Worm (Caenorhabditis elegans) whole organism, young adult: ENCODE results near the gene grl-9.

Experiments used
- B0336.3 ChIP-seq: fragments of 200-800 bp; sonication (Bioruptor generic); IDR thresholded peaks from 2 replicates; pipeline ENCODE4 v1.3.6; 2022; ENCODE audit warnings: missing genetic modification characterization, missing compliant biosample characterization
- F23B12.7 ChIP-seq: sonication (generic microtip); optimal IDR thresholded peaks from 2 replicates; lab custom pipeline; 2017; ENCODE audit warnings: missing genetic modification characterization, mild to moderate bottlenecking, missing compliant biosample characterization, antibody characterized with exemption, moderate library complexity; ENCODE audit not compliant: insufficient read depth
- F33H1.4 ChIP-seq: fragments of 200-800 bp; sonication (Bioruptor generic); IDR thresholded peaks from 2 replicates; pipeline ENCODE4 v1.3.6; 2022; ENCODE audit warnings: missing genetic modification reagents, missing genetic modification characterization, missing compliant biosample characterization
- F37B4.10 ChIP-seq: fragments of 200-800 bp; sonication (Bioruptor generic); IDR thresholded peaks from 2 replicates; pipeline ENCODE4 v1.3.6; 2022; ENCODE audit warnings: missing genetic modification characterization, missing compliant biosample characterization
- F39B2.1 ChIP-seq: fragments of 200-800 bp; sonication (Bioruptor generic); IDR thresholded peaks from 2 replicates; pipeline ENCODE4 v1.3.6; 2022; ENCODE audit warnings: missing genetic modification reagents, missing genetic modification characterization, missing compliant biosample characterization
- K11D2.4 ChIP-seq: fragments of 200-800 bp; sonication (Bioruptor generic); IDR thresholded peaks from 2 replicates; pipeline ENCODE4 v1.3.6; 2022; ENCODE audit warnings: missing genetic modification reagents, missing genetic modification characterization, missing compliant biosample characterization
- Y53F4B.3 ChIP-seq: fragments of 200-800 bp; sonication (Bioruptor generic); IDR thresholded peaks from 2 replicates; pipeline ENCODE4 v1.3.6; 2022; ENCODE audit warnings: missing genetic modification reagents, missing genetic modification characterization, missing compliant biosample characterization
- Y56A3A.18 ChIP-seq: fragments of 200-800 bp; sonication (Bioruptor generic); IDR thresholded peaks from 2 replicates; pipeline ENCODE4 v1.3.6; 2022; ENCODE audit warnings: missing genetic modification reagents, missing genetic modification characterization, missing compliant biosample characterization
- atf-7 ChIP-seq: sonication (generic microtip); optimal IDR thresholded peaks from 2 replicates; lab custom pipeline; 2017; ENCODE audit warnings: mild to moderate bottlenecking, missing genetic modification characterization, missing compliant biosample characterization
- attf-6 ChIP-seq: fragments of 200-800 bp; sonication (Bioruptor generic); IDR thresholded peaks from 2 replicates; pipeline ENCODE4 v1.3.6; 2022; ENCODE audit warnings: missing genetic modification reagents, missing genetic modification characterization, missing compliant biosample characterization
- ceh-100 ChIP-seq: fragments of 200-800 bp; sonication (Bioruptor generic); IDR thresholded peaks from 2 replicates; pipeline ENCODE4 v1.3.6; 2022; ENCODE audit warnings: missing genetic modification reagents, missing genetic modification characterization, missing compliant biosample characterization
- ceh-27 ChIP-seq: fragments of 200-800 bp; sonication (Bioruptor generic); optimal IDR thresholded peaks from 2 replicates; lab custom pipeline; 2018; ENCODE audit warnings: mild to moderate bottlenecking, missing genetic modification characterization, moderate library complexity, missing compliant biosample characterization
- ceh-58 ChIP-seq: fragments of 200-800 bp; sonication (Bioruptor generic); IDR thresholded peaks from 2 replicates; pipeline ENCODE4 v1.3.6; 2022; ENCODE audit warnings: missing genetic modification characterization, missing compliant biosample characterization
- chd-7 ChIP-seq: sonication (generic microtip); optimal IDR thresholded peaks from 2 replicates; lab custom pipeline; 2016; ENCODE audit warnings: mild to moderate bottlenecking, missing genetic modification characterization, moderate library complexity, missing compliant biosample characterization
- die-1 ChIP-seq: sonication (generic microtip); optimal IDR thresholded peaks from 2 replicates; lab custom pipeline; 2016; ENCODE audit warnings: missing genotype, mild to moderate bottlenecking, missing genetic modification characterization, missing compliant biosample characterization
- dpff-1 ChIP-seq: sonication (generic microtip); optimal IDR thresholded peaks from 2 replicates; lab custom pipeline; 2017; ENCODE audit warnings: mild to moderate bottlenecking, missing genetic modification characterization, missing compliant biosample characterization
- egl-44 ChIP-seq: fragments of 200-800 bp; sonication (Bioruptor generic); IDR thresholded peaks from 2 replicates; pipeline ENCODE4 v1.3.6; 2022; ENCODE audit warnings: missing genetic modification reagents, missing genetic modification characterization, missing compliant biosample characterization
- egrh-3 ChIP-seq: fragments of 200-800 bp; sonication (Bioruptor generic); IDR thresholded peaks from 2 replicates; pipeline ENCODE4 v1.3.6; 2022; ENCODE audit warnings: missing genetic modification reagents, missing genetic modification characterization, missing compliant biosample characterization
- ets-4 ChIP-seq: fragments of 200-800 bp; sonication (Bioruptor generic); optimal IDR thresholded peaks from 2 replicates; lab custom pipeline; 2018; ENCODE audit warnings: mild to moderate bottlenecking, missing genetic modification characterization, missing compliant biosample characterization
- hlh-12 ChIP-seq: sonication (generic microtip); optimal IDR thresholded peaks from 2 replicates; lab custom pipeline; 2016; ENCODE audit warnings: missing genetic modification characterization, missing compliant biosample characterization
- hsf-1 ChIP-seq: fragments of 200-800 bp; sonication (Bioruptor generic); IDR thresholded peaks from 2 replicates; pipeline ENCODE4 v1.3.6; 2022; ENCODE audit warnings: missing genetic modification reagents, missing genetic modification characterization, missing compliant biosample characterization
- lag-1 ChIP-seq: fragments of 200-800 bp; sonication (Bioruptor generic); IDR thresholded peaks from 2 replicates; pipeline ENCODE4 v1.3.6; 2022; ENCODE audit warnings: missing genetic modification reagents, missing genetic modification characterization, missing compliant biosample characterization
- let-607 ChIP-seq, 2 experiments: fragments of 200-800 bp in 1 of 2; sonication (Bioruptor generic) in 1 of 2; sonication (generic microtip) in 1 of 2; optimal IDR thresholded peaks; 2 replicates each; lab custom pipeline; 2016 to 2018; ENCODE audit warnings: mild to moderate bottlenecking in 2 of 2, missing compliant biosample characterization in 2 of 2, missing genetic modification characterization in 2 of 2, moderate library complexity in 2 of 2, missing genotype in 1 of 2
- lin-26 ChIP-seq: fragments of 200-800 bp; sonication (Bioruptor generic); IDR thresholded peaks from 2 replicates; pipeline ENCODE4 v1.3.6; 2022; ENCODE audit warnings: missing genetic modification reagents, missing genetic modification characterization, missing compliant biosample characterization
- lin-40 ChIP-seq: sonication (generic microtip); optimal IDR thresholded peaks from 2 replicates; lab custom pipeline; 2016; ENCODE audit warnings: missing genetic modification characterization, mild to moderate bottlenecking, missing compliant biosample characterization, missing genotype, missing genetic modification reagents
- madf-10 ChIP-seq: sonication (generic microtip); optimal IDR thresholded peaks from 2 replicates; lab custom pipeline; 2016; ENCODE audit warnings: mild to moderate bottlenecking, missing genetic modification characterization, missing compliant biosample characterization
- mcd-1 ChIP-seq: fragments of 200-800 bp; sonication (Bioruptor generic); IDR thresholded peaks from 2 replicates; pipeline ENCODE4 v1.3.6; 2022; ENCODE audit warnings: missing genetic modification reagents, missing genetic modification characterization, missing compliant biosample characterization
- nfya-2 ChIP-seq: fragments of 200-800 bp; sonication (Bioruptor generic); IDR thresholded peaks from 2 replicates; pipeline ENCODE4 v1.3.6; 2022; ENCODE audit warnings: missing genetic modification reagents, missing genetic modification characterization, missing compliant biosample characterization
- sdz-38 ChIP-seq: sonication (generic microtip); optimal IDR thresholded peaks from 2 replicates; lab custom pipeline; 2016; ENCODE audit warnings: missing genotype, missing genetic modification characterization, missing compliant biosample characterization
- sea-2 ChIP-seq: fragments of 200-800 bp; sonication (Bioruptor generic); IDR thresholded peaks from 2 replicates; pipeline ENCODE4 v1.3.6; 2022; ENCODE audit warnings: missing genetic modification characterization, missing compliant biosample characterization
- snpc-4 ChIP-seq, 5 experiments: fragments of 150-350 bp in 1 of 5; sonication (generic microtip) in 4 of 5; optimal IDR thresholded peaks; 2 replicates each; lab custom pipeline; 2014 to 2018; ENCODE audit warnings: missing genetic modification characterization in 5 of 5, missing biosample characterization in 3 of 5, antibody characterized with exemption in 2 of 5, mild to moderate bottlenecking in 2 of 5, missing compliant biosample characterization in 2 of 5, missing genotype in 2 of 5, moderate library complexity in 2 of 5, missing genetic modification reagents in 1 of 5
- sptf-2 ChIP-seq: fragments of 200-800 bp; sonication (Bioruptor generic); optimal IDR thresholded peaks from 2 replicates; lab custom pipeline; 2018; ENCODE audit warnings: mild to moderate bottlenecking, missing genetic modification characterization, missing compliant biosample characterization
- tbp1 ChIP-seq: fragments of 200-800 bp; sonication (Bioruptor generic); optimal IDR thresholded peaks from 2 replicates; lab custom pipeline; 2018; ENCODE audit warnings: mild to moderate bottlenecking, missing genetic modification characterization, missing compliant biosample characterization
- zfh-2 ChIP-seq: fragments of 200-800 bp; sonication (Bioruptor generic); conservative IDR thresholded peaks from 2 replicates; pipeline ENCODE4 v1.3.6; 2022; ENCODE audit warnings: missing genetic modification reagents, missing genetic modification characterization, missing compliant biosample characterization
- ztf-26 ChIP-seq: sonication (generic microtip); optimal IDR thresholded peaks from 2 replicates; lab custom pipeline; 2017; ENCODE audit warnings: missing genetic modification characterization, missing compliant biosample characterization

The grl-9 gene

ce11 chrV:6762361-6762760, 30.9 kb upstream of the grl-9 start, which contains the start of gene T25F10.4:
Gene T25F10.4 (minus strand): TSS chrV:6762461.
- TF ChIP-seq F39B2.1 (GFP tag; lab: Robert Waterston, UW) (no peak), tbp1 (GFP tag; lab: Kevin White, UChicago) (no peak), egrh-3 (GFP tag; lab: Robert Waterston, UW) (no peak), snpc-4 (GFP tag; optimal IDR thresholded peaks at IDR 0.05; lab: Kevin White, UChicago) (no peak), snpc-4 (tag; optimal IDR thresholded peaks at IDR 0.05; lab: Kevin White, UChicago) (no peak), madf-10 (no peak), sea-2 (GFP tag; lab: Robert Waterston, UW) (no peak), nfya-2 (GFP tag; lab: Robert Waterston, UW) (no peak), sptf-2 (GFP tag; lab: Kevin White, UChicago) (no peak), egl-44 (GFP tag; lab: Robert Waterston, UW) (no peak), dpff-1 (tag; lab: Kevin White, UChicago) (no peak), mcd-1 (GFP tag; lab: Robert Waterston, UW) (no peak), attf-6 (no peak), Y56A3A.18 (GFP tag; lab: Robert Waterston, UW) (no peak), F37B4.10 (GFP tag; lab: Robert Waterston, UW) (no peak), lag-1 (GFP tag; lab: Robert Waterston, UW) (no peak), Y53F4B.3 (GFP tag; lab: Robert Waterston, UW) (no peak)

ce11 chrV:6758017-6758416, 26.5 kb upstream of the grl-9 start, which contains the start of gene dbl-1:
Gene dbl-1 (plus strand): TSS chrV:6758135.
- TF ChIP-seq egrh-3 (GFP tag; lab: Robert Waterston, UW): no peak
- no peak for TF ChIP-seq sdz-38
- TF ChIP-seq K11D2.4 (GFP tag; lab: Robert Waterston, UW): no peak
- no peak for TF ChIP-seq F23B12.7 (tag; lab: Kevin White, UChicago)
- peak; percentile 46; the same call in 1 of the 2 replicates for TF ChIP-seq zfh-2 (GFP tag; lab: Robert Waterston, UW)
- TF ChIP-seq F33H1.4 (GFP tag; lab: Robert Waterston, UW): no peak
- TF ChIP-seq lin-26 (GFP tag; lab: Robert Waterston, UW): 0 out of 2 replicates have a peak, but pooled peaks have one; percentile 35
- no peak for TF ChIP-seq ceh-100 (GFP tag; lab: Robert Waterston, UW)
- TF ChIP-seq B0336.3 (GFP tag; lab: Robert Waterston, UW): no peak
- TF ChIP-seq die-1 (tag; lab: Kevin White, UChicago): no peak
- no peak for TF ChIP-seq mcd-1 (GFP tag; lab: Robert Waterston, UW)
- TF ChIP-seq ceh-27 (GFP tag; lab: Kevin White, UChicago): no peak
- TF ChIP-seq ceh-58 (GFP tag; lab: Robert Waterston, UW): no peak
- TF ChIP-seq lin-40 (tag; lab: Kevin White, UChicago): no peak
- TF ChIP-seq atf-7 (tag; lab: Kevin White, UChicago): no peak
- TF ChIP-seq ztf-26: no peak
- TF ChIP-seq chd-7 (tag; lab: Kevin White, UChicago): peak; percentile 37
- TF ChIP-seq attf-6: no peak

ce11 chrV:6753257-6753656, 21.8 kb upstream of the grl-9 start:
- TF ChIP-seq ets-4 (no peak), let-607 (tag; optimal IDR thresholded peaks at IDR 0.05; lab: Kevin White, UChicago) (no peak), hsf-1 (GFP tag; lab: Robert Waterston, UW) (peak; percentile 21; the same call in 1 of the 2 replicates), hlh-12 (tag; lab: Kevin White, UChicago) (no peak)
